Worm (Caenorhabditis elegans): ENCODE results near the gene idpp-12.
"Not testable (repeated sequence)": the region's sequence is repeated elsewhere in the genome, so short reads cannot be mapped to it uniquely, and the experiment has no call there.

Gene idpp-12

DNA sequence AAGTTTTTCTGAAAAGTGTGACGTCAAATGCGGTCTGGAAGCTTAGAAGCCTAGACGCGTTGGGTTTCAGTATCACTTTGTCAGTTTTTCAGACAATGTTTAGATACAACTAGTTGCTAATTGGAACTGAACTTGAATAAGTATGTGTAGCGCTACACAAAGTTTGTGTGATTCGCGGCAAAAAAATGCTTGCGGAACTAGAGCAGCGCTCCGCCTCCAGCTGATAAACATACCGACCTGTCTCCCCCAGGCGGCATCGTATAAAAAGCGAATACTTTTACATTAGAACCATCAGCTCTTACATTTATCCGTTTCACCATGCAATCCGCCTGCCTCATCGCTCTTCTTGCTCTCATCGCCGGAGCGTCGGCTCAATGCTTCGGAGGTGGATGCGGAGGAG is at the start of gene idpp-12:
Gene idpp-12, plus strand, starts transcription at position 301 of the 400 bp plus-strand sequence.
- not testable (repeated sequence) for TF ChIP-seq ztf-26 (tag; optimal IDR thresholded peaks at IDR 0.05); pha-4 (tag; optimal IDR thresholded peaks at IDR 0.05); ekl-4 (GFP tag; IDR thresholded peaks at IDR 0.05)

ce11 chrIV:3254443-3254842 is 49.3 kb upstream of the idpp-12 start, which contains the start of gene dmd-9:
Gene dmd-9 (minus strand): TSS chrIV:3254543.
- no peak for TF ChIP-seq ztf-28 (GFP tag; IDR thresholded peaks at IDR 0.05)
- TF ChIP-seq hmg-1.2 (GFP tag; IDR thresholded peaks at IDR 0.05) = no peak
- TF ChIP-seq mxl-1 (tag; optimal IDR thresholded peaks at IDR 0.05) = no peak
- TF ChIP-seq F55B11.4 (tag; optimal IDR thresholded peaks at IDR 0.05; ENCODE audit: borderline replicate concordance, insufficient read depth) = no peak
- no peak for TF ChIP-seq aptf-2 (GFP tag; conservative IDR thresholded peaks at IDR 0.05)

- TF ChIP-seq T26A5.8 (tag; optimal IDR thresholded peaks at IDR 0.05) (no peak), madf-10 (tag; optimal IDR thresholded peaks at IDR 0.05) (no peak), chd-7 (tag; optimal IDR thresholded peaks at IDR 0.05) (no peak), ztf-3 (GFP tag; optimal IDR thresholded peaks at IDR 0.05) (no peak), hlh-12 (tag; optimal IDR thresholded peaks at IDR 0.05) (no peak), lin-40 (tag; optimal IDR thresholded peaks at IDR 0.05) (no peak), lin-35 (GFP tag; optimal IDR thresholded peaks at IDR 0.05) (no peak), snpc-3.4 (tag; optimal IDR thresholded peaks at IDR 0.05) (no peak), madf-6 (GFP tag; IDR thresholded peaks at IDR 0.05) (no peak), rec-8 (tag; optimal IDR thresholded peaks at IDR 0.05) (no peak), F33H1.4 (GFP tag; IDR thresholded peaks at IDR 0.05) (no peak), egl-18 (GFP tag; IDR thresholded peaks at IDR 0.05) (no peak), F37B4.10 (GFP tag; IDR thresholded peaks at IDR 0.05) (no peak), sptf-2 (GFP tag; optimal IDR thresholded peaks at IDR 0.05) (no peak), ceh-91 (GFP tag; IDR thresholded peaks at IDR 0.05) (no peak), let-526 (GFP tag; IDR thresholded peaks at IDR 0.05) (no peak)
These were observed 46.9 kb upstream of the idpp-12 start for ce11 chrIV:3256866-3257265.

DNA sequence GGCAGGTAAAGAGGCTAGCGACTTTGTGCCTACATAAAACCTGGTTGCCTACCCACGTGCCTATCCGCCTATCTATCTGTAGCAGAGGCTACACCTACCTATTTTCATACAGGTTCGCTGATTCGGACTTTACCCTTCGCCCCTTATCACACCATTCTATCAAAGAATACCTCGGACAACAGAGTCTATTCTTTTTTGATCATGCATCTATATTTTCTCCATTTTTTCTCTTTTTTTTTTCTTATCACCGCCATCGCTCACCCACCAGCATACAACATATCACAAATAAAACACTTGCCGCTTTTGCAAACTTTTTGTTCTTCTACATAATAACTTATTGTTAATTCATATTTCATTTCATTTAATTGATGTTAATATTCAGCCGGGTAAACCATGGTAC is 45.3 kb upstream of the idpp-12 start, which contains the start of gene T26C12.1:
Gene T26C12.1, plus strand, starts transcription at position 383 of the 400 bp plus-strand sequence.
- TF ChIP-seq attf-6 (GFP tag; IDR thresholded peaks at IDR 0.05) (no peak), mes-4 (tag; optimal IDR thresholded peaks at IDR 0.05) (no peak), Y53F4B.3 (GFP tag; IDR thresholded peaks at IDR 0.05) (no peak), cebp-1 (GFP tag; IDR thresholded peaks at IDR 0.05) (no peak), cebp-1 (tag; optimal IDR thresholded peaks at IDR 0.05) (peak; percentile 5), nhr-80 (tag; optimal IDR thresholded peaks at IDR 0.05) (peak; percentile 91), rec-8 (tag; optimal IDR thresholded peaks at IDR 0.05) (no peak), madf-6 (GFP tag; IDR thresholded peaks at IDR 0.05) (0 out of 2 replicates have a peak, but pooled peaks have one; percentile 8)

DNA sequence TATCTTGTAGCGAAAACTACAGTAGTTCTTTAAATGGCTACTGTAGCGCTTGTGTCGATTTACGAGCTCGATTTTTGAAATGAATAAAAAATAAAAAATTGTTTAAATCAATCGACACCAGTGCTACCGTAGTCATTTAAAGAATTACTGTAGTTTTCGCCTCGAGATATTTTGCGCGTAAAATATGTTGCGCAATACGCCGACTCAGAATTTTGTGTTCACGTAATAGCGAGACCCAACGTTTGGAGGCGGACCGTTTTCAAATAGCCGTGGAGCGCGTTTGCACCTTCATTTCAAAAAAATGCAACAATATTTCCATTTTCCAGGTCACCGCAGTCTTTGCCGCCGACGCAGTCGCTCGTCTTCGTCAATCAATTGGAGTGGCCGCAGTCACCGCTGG is 43.6 kb upstream of the idpp-12 start:
- TF ChIP-seq repo-1 (tag; optimal IDR thresholded peaks at IDR 0.05) (no peak), F10E7.11 (tag; optimal IDR thresholded peaks at IDR 0.05) (no peak), unc-130 (GFP tag; optimal IDR thresholded peaks at IDR 0.05) (no peak), B0035.1 (tag; optimal IDR thresholded peaks at IDR 0.05) (no peak), K11D2.4 (GFP tag; IDR thresholded peaks at IDR 0.05) (no peak), gei-17 (GFP tag; optimal IDR thresholded peaks at IDR 0.05) (no peak), F37B4.10 (GFP tag; IDR thresholded peaks at IDR 0.05) (0 out of 2 replicates have a peak, but pooled peaks have one; percentile 56), ekl-4 (GFP tag; IDR thresholded peaks at IDR 0.05) (no peak), tbp1 (GFP tag; optimal IDR thresholded peaks at IDR 0.05) (no peak)
